Fruit fly (Drosophila melanogaster): ENCODE measurements around the gene CG17361.

CG17361 gene

dm6 chr3L:13986330-13986729, 10.7 kb upstream of the CG17361 start, which contains the start of gene CG17362:
TSS of gene CG17362 (plus strand) at chr3L:13986620.
- TF ChIP-seq usp (GFP tag; optimal IDR thresholded peaks at IDR 0.05), result no peak
- no peak for TF ChIP-seq pan (optimal IDR thresholded peaks at IDR 0.05)
- TF ChIP-seq Dll (optimal IDR thresholded peaks at IDR 0.05), result no peak
- TF ChIP-seq psq (optimal IDR thresholded peaks at IDR 0.05), result no peak
- TF ChIP-seq EcR (GFP tag; optimal IDR thresholded peaks at IDR 0.05), result no peak
- TF ChIP-seq CG8478 (optimal IDR thresholded peaks at IDR 0.05), result no peak

dm6 chr3L:13987578-13987977, 9.4 kb upstream of the CG17361 start, which contains the start of gene CG9040:
TSS of gene CG9040 (plus strand) at chr3L:13987878.
- no peak for TF ChIP-seq usp (GFP tag; optimal IDR thresholded peaks at IDR 0.05)
- TF ChIP-seq EcR (GFP tag; optimal IDR thresholded peaks at IDR 0.05), result no peak
- no peak for TF ChIP-seq Dll (optimal IDR thresholded peaks at IDR 0.05)
- no peak for TF ChIP-seq CG8478 (optimal IDR thresholded peaks at IDR 0.05)
- TF ChIP-seq psq (optimal IDR thresholded peaks at IDR 0.05), result no peak
- no peak for TF ChIP-seq pan (optimal IDR thresholded peaks at IDR 0.05)

- no peak for TF ChIP-seq usp (GFP tag; optimal IDR thresholded peaks at IDR 0.05)
- TF ChIP-seq Dll (optimal IDR thresholded peaks at IDR 0.05), result no peak
- no peak for TF ChIP-seq CG8478 (optimal IDR thresholded peaks at IDR 0.05)
- TF ChIP-seq pan (optimal IDR thresholded peaks at IDR 0.05), result no peak
- TF ChIP-seq psq (optimal IDR thresholded peaks at IDR 0.05), result no peak
- no peak for TF ChIP-seq EcR (GFP tag; optimal IDR thresholded peaks at IDR 0.05)
These were observed 5.7 kb upstream of the CG17361 start for dm6 chr3L:13991314-13991713.

- TF ChIP-seq pan (optimal IDR thresholded peaks at IDR 0.05), result no peak
- no peak for TF ChIP-seq Dll (optimal IDR thresholded peaks at IDR 0.05)
- TF ChIP-seq psq (optimal IDR thresholded peaks at IDR 0.05), result no peak
- TF ChIP-seq usp (GFP tag; optimal IDR thresholded peaks at IDR 0.05), result no peak
- TF ChIP-seq EcR (GFP tag; optimal IDR thresholded peaks at IDR 0.05), result no peak
- TF ChIP-seq CG8478 (optimal IDR thresholded peaks at IDR 0.05), result no peak
These were observed 3.7 kb upstream of the CG17361 start, which contains the start of gene CG17364 for dm6 chr3L:13993233-13993741. TSS of gene CG17364 (minus strand) at chr3L:13993400.

- TF ChIP-seq pan (optimal IDR thresholded peaks at IDR 0.05) (no peak), EcR (GFP tag; optimal IDR thresholded peaks at IDR 0.05) (no peak), usp (GFP tag; optimal IDR thresholded peaks at IDR 0.05) (no peak), Dll (optimal IDR thresholded peaks at IDR 0.05) (no peak), psq (optimal IDR thresholded peaks at IDR 0.05) (no peak), CG8478 (optimal IDR thresholded peaks at IDR 0.05) (no peak)
These were observed 3.0 kb upstream of the CG17361 start, which contains the start of gene CtsK1 for dm6 chr3L:13993742-13994719. TSS of gene CtsK1 (plus strand) at chr3L:13994231.

DNA sequence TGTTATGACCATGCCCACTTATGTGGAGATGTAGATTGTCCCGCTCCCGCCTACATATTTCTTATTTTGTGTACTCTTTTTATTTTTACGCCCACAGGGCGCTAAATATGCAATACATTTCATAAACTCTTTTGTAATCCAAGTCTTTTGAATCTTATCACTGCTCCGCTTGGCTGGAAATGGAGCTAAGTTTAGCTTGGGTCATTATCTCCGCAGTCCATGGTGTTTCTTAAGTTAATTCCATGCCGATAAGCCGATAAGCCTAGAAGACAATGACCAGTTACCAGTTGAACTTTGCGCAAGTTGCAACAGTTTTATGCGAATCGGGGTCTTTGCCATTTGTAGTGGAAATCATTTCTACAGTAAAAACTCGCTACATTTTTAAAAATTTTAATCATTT, 554 bp upstream of the CG17361 start:
- TF ChIP-seq Dll (optimal IDR thresholded peaks at IDR 0.05) (no peak), CG8478 (optimal IDR thresholded peaks at IDR 0.05) (no peak)

DNA sequence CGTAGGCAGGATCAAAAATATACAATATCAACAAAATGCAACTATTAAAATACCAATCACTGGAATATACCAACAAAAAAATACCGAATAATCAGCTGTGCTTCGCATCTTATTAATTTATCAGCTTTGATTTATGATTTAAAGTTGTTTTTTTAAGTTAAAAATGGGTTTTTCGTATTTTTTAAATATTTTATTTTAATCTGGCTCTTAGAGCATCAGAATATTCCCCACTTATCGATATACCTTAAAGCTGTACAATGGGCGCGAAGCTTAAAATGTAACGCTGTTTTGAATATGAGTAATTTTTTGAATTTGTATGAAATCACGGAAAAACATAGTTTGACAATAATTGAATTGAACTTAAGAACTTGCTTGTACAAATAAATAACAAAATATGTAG, 2.2 kb downstream of the CG17361 start, which contains the start of gene CG17359:
Gene CG17359, minus strand, starts transcription at position 48 of the 400 bp plus-strand sequence.
- TF ChIP-seq Dll (optimal IDR thresholded peaks at IDR 0.05) (no peak), psq (optimal IDR thresholded peaks at IDR 0.05) (no peak), pan (optimal IDR thresholded peaks at IDR 0.05) (no peak), usp (GFP tag; optimal IDR thresholded peaks at IDR 0.05) (no peak), EcR (GFP tag; optimal IDR thresholded peaks at IDR 0.05) (no peak), CG8478 (optimal IDR thresholded peaks at IDR 0.05) (no peak)

DNA sequence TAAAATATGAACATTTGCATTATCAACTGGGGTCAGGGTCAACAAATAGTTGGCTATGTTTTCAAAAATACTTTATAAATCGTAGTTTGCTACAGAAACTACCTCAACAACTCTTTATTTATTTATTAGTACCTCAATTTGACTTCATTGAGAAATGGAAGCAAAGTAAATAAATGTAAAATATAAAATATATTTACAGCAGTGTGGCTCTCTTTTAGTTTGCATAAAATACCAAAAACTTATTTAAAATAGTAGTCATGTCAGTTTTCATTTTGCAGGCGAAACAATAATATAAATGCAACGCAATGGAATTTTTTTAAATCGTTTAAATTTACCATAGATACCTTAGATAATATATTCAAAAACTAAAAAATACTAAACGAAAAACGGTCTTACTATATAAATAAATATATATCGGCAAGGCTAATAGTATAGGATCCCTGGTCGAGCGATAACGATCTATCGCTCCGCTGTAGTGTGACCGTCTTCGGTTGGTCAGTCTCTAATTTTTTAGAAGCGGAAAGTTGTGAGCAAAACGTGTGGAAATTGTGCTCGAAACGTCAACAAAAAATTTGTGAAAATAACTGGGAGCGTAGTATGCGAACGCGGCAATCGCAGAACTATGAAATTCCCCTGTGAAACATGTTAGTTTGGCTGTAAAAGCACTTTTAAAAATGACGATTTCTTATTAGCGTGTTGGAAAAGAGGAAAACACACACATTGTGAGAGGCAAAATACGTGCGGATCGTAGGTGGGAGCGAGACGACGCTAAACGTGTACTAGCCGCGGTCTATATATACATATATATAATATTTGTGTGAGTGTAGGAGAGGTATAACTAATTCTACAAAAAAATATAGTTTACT, 4.9 kb downstream of the CG17361 start, which contains the start of the genes Nprl3 and upSET:
Gene Nprl3, minus strand, starts transcription at position 223 of the 866 bp plus-strand sequence.
Gene upSET, plus strand, starts transcription at position 470 of the 866 bp plus-strand sequence.
- TF ChIP-seq Dll (optimal IDR thresholded peaks at IDR 0.05) (no peak), EcR (GFP tag; optimal IDR thresholded peaks at IDR 0.05) (no peak), CG8478 (optimal IDR thresholded peaks at IDR 0.05) (peak; percentile 68)

dm6 chr3L:14002524-14003135, 5.6 kb downstream of the CG17361 start:
- TF ChIP-seq pan (optimal IDR thresholded peaks at IDR 0.05), result no peak
- peak; percentile 43 for TF ChIP-seq psq (optimal IDR thresholded peaks at IDR 0.05)
- no peak for TF ChIP-seq usp (GFP tag; optimal IDR thresholded peaks at IDR 0.05)
- TF ChIP-seq CG8478 (optimal IDR thresholded peaks at IDR 0.05), result peak; percentile 87

DNA sequence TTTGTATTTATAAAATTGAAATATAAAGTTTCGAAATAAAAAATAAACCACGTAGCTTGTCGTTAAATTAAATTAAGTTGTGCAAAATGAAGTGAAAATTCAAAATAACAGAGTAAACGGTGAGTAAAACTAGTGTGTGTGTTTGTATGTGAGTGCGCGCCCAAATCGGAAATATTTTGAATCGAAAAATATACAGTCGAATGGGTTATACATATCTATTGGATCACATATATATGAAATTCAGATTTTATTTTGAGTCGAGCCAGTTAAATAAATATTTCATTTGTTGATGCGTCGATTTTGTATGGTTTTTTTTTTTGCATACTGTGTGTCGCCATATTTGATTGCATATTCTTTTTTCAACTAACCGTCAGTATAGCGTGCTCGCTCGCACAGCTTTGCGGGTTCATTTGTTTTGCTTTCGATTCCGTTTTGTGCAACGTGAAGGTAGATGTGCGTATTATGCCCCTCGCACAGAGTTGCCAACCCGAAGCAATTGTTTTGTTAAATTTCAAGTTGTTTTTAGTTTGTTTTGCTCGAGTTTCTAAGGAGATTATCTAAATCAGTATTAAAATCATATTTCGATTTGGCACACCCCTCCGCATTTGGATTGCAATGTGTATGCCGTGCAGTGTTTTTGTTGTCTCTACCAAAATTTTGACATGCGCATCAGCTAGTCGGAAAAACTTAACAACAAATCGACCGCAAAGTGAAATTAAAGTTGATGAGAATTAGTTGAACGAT, 6.5 kb downstream of the CG17361 start:
- TF ChIP-seq Dll (optimal IDR thresholded peaks at IDR 0.05) (no peak), psq (optimal IDR thresholded peaks at IDR 0.05) (no peak), pan (optimal IDR thresholded peaks at IDR 0.05) (no peak), usp (GFP tag; optimal IDR thresholded peaks at IDR 0.05) (no peak), EcR (GFP tag; optimal IDR thresholded peaks at IDR 0.05) (no peak), CG8478 (optimal IDR thresholded peaks at IDR 0.05) (no peak)

Data from whole organism.